Fruit fly (Drosophila melanogaster) whole organism, embryonic: ENCODE data around the gene Chpf.

Experiments used
- ATbp ChIP-seq: fragments of 200-800 bp; sonication (Bioruptor generic); optimal IDR thresholded peaks from 2 replicates; lab custom pipeline; 2017; ENCODE audit warnings: missing biosample characterization, mild to moderate bottlenecking, missing genetic modification characterization, missing genetic modification reagents
- CG1024 ChIP-seq: fragments of 200-800 bp; sonication (Bioruptor generic); IDR thresholded peaks from 2 replicates; pipeline ENCODE4 v1.3.6; 2022; ENCODE audit warnings: missing biosample characterization, missing genetic modification characterization
- CG11504 ChIP-seq: fragments of 200-800 bp; sonication (Bioruptor generic); optimal IDR thresholded peaks from 3 replicates; lab custom pipeline; 2019; ENCODE audit warnings: missing biosample characterization, mild to moderate bottlenecking, missing genetic modification characterization, moderate library complexity
- CG14441 ChIP-seq: fragments of 200-800 bp; sonication (Bioruptor generic); IDR thresholded peaks from 2 replicates; pipeline ENCODE4 v1.3.6; 2022; ENCODE audit warnings: missing biosample characterization, missing genetic modification characterization
- CG16863 ChIP-seq: fragments of 200-800 bp; sonication (Bioruptor generic); optimal IDR thresholded peaks from 3 replicates; lab custom pipeline; 2016; ENCODE audit warnings: missing biosample characterization, missing genetic modification characterization
- CG17802 ChIP-seq: fragments of 200-800 bp; sonication (Bioruptor generic); optimal IDR thresholded peaks from 2 replicates; lab custom pipeline; 2018; ENCODE audit warnings: missing biosample characterization, mild to moderate bottlenecking, missing genetic modification characterization, moderate library complexity
- CG1832 ChIP-seq: fragments of 200-800 bp; sonication (Bioruptor generic); optimal IDR thresholded peaks from 2 replicates; lab custom pipeline; 2017; ENCODE audit warnings: missing biosample characterization, mild to moderate bottlenecking, missing genetic modification characterization, inconsistent platforms
- CG18599 ChIP-seq: fragments of 200-800 bp; sonication (Bioruptor generic); optimal IDR thresholded peaks from 3 replicates; lab custom pipeline; 2017; ENCODE audit warnings: missing biosample characterization, missing genetic modification characterization, mild to moderate bottlenecking, moderate library complexity, missing genetic modification reagents
- CG3163 ChIP-seq: fragments of 200-800 bp; sonication (Bioruptor generic); optimal IDR thresholded peaks from 3 replicates; lab custom pipeline; 2016; ENCODE audit warnings: missing biosample characterization, missing genetic modification characterization
- CG32767 ChIP-seq: fragments of 200-800 bp; sonication (Bioruptor generic); IDR thresholded peaks from 2 replicates; pipeline ENCODE4 v1.3.6; 2022; ENCODE audit warnings: missing biosample characterization, missing genetic modification characterization
- CG34422 ChIP-seq: fragments of 200-800 bp; sonication (Bioruptor generic); IDR thresholded peaks from 3 replicates; pipeline ENCODE4 v1.3.6; 2022; ENCODE audit warnings: missing biosample characterization, missing genetic modification characterization
- CG4404 ChIP-seq: fragments of 200-800 bp; sonication (Bioruptor generic); IDR thresholded peaks from 2 replicates; pipeline ENCODE4 v1.3.6; 2022; ENCODE audit warnings: missing biosample characterization, missing genetic modification characterization
- CG7745 ChIP-seq: fragments of 200-800 bp; sonication (Bioruptor generic); optimal IDR thresholded peaks from 2 replicates; lab custom pipeline; 2018; ENCODE audit warnings: missing biosample characterization, mild to moderate bottlenecking, missing genetic modification characterization, moderate library complexity
- CG9727 ChIP-seq: fragments of 200-800 bp; sonication (Bioruptor generic); optimal IDR thresholded peaks from 3 replicates; lab custom pipeline; 2017; ENCODE audit warnings: missing biosample characterization, mild to moderate bottlenecking, missing genetic modification characterization
- Drgx ChIP-seq: fragments of 200-800 bp; sonication (Bioruptor generic); IDR thresholded peaks from 2 replicates; pipeline ENCODE4 v1.3.6; 2022; ENCODE audit warnings: missing biosample characterization, missing genetic modification characterization
- HHEX ChIP-seq: fragments of 200-800 bp; sonication (Bioruptor generic); optimal IDR thresholded peaks from 3 replicates; lab custom pipeline; 2017; ENCODE audit warnings: missing biosample characterization, mild to moderate bottlenecking, missing genetic modification characterization, missing genetic modification reagents
- Hr78 ChIP-seq, 2 experiments: fragments of 200-800 bp in 1 of 2; fragments of >200 bp in 1 of 2; sonication (Bioruptor generic) in 1 of 2; optimal IDR thresholded peaks; 2 replicates each; lab custom pipeline; 2017 to 2019; ENCODE audit warnings: missing biosample characterization in 2 of 2, missing genetic modification characterization in 2 of 2, mild to moderate bottlenecking in 1 of 2, moderate library complexity in 1 of 2
- NC2β ChIP-seq: fragments of 200-800 bp; sonication (Bioruptor generic); optimal IDR thresholded peaks from 2 replicates; lab custom pipeline; 2016; ENCODE audit warnings: missing biosample characterization, missing genetic modification characterization
- Nf-YB ChIP-seq: fragments of 200-800 bp; sonication (Bioruptor generic); optimal IDR thresholded peaks from 3 replicates; lab custom pipeline; 2019; ENCODE audit warnings: missing biosample characterization, mild to moderate bottlenecking, missing genetic modification characterization, moderate library complexity
- Nf-YC ChIP-seq: fragments of 200-800 bp; optimal IDR thresholded peaks from 3 replicates; lab custom pipeline; 2019; ENCODE audit warnings: missing biosample characterization, mild to moderate bottlenecking, missing genetic modification characterization, moderate library complexity
- Opbp ChIP-seq: fragments of 200-800 bp; sonication (Bioruptor generic); IDR thresholded peaks from 3 replicates; pipeline ENCODE4 v1.3.6; 2022; ENCODE audit warnings: missing biosample characterization, missing genetic modification characterization; ENCODE audit not compliant: partially characterized antibody
- Optix ChIP-seq: fragments of 200-800 bp; sonication (Bioruptor generic); IDR thresholded peaks from 3 replicates; pipeline ENCODE4 v1.3.6; 2022; ENCODE audit warnings: missing biosample characterization, missing genetic modification characterization
- Sry-δ ChIP-seq: fragments of 200-800 bp; sonication (Bioruptor generic); optimal IDR thresholded peaks from 2 replicates; lab custom pipeline; 2016; ENCODE audit warnings: missing biosample characterization, missing genetic modification characterization
- Trl ChIP-seq, 3 experiments: fragments of >200 bp in 2 of 3; fragments of 200-800 bp in 1 of 3; sonication (Bioruptor generic) in 1 of 3; optimal IDR thresholded peaks; 2 replicates in 1 of 3; 3 replicates in 2 of 3; lab custom pipeline; 2016 to 2017; ENCODE audit warnings: missing biosample characterization in 1 of 3, missing genetic modification characterization in 1 of 3
- al ChIP-seq: fragments of 200-800 bp; sonication (Bioruptor generic); IDR thresholded peaks from 2 replicates; pipeline ENCODE4 v1.3.6; 2022; ENCODE audit warnings: missing biosample characterization, missing genetic modification characterization
- amos ChIP-seq: fragments of 200-800 bp; sonication (Bioruptor generic); IDR thresholded peaks from 2 replicates; pipeline ENCODE4 v1.3.6; 2022; ENCODE audit warnings: missing biosample characterization, missing genetic modification characterization; ENCODE audit not compliant: partially characterized antibody
- ase ChIP-seq: fragments of 200-800 bp; sonication (Bioruptor generic); IDR thresholded peaks from 3 replicates; pipeline ENCODE4 v1.3.6; 2022; ENCODE audit warnings: missing biosample characterization, missing genetic modification characterization
- ato ChIP-seq: fragments of 200-800 bp; sonication (Bioruptor generic); IDR thresholded peaks from 2 replicates; pipeline ENCODE4 v1.3.6; 2022; ENCODE audit warnings: missing biosample characterization, missing genetic modification characterization; ENCODE audit not compliant: partially characterized antibody
- cato ChIP-seq: fragments of 200-800 bp; sonication (Bioruptor generic); optimal IDR thresholded peaks from 2 replicates; lab custom pipeline; 2016; ENCODE audit warnings: missing biosample characterization, missing genetic modification characterization, borderline replicate concordance
- chm ChIP-seq: fragments of 200-800 bp; sonication (Bioruptor generic); IDR thresholded peaks from 2 replicates; pipeline ENCODE4 v1.3.6; 2022; ENCODE audit warnings: missing biosample characterization, missing genetic modification characterization
- crol ChIP-seq: fragments of 200-800 bp; sonication (Bioruptor generic); IDR thresholded peaks from 2 replicates; pipeline ENCODE4 v1.3.6; 2022; ENCODE audit warnings: missing biosample characterization, missing genetic modification characterization
- dmrt11E ChIP-seq: fragments of 200-800 bp; sonication (Bioruptor generic); optimal IDR thresholded peaks from 3 replicates; lab custom pipeline; 2018; ENCODE audit warnings: missing biosample characterization, mild to moderate bottlenecking, missing genetic modification characterization, moderate library complexity
- ewg ChIP-seq: fragments of 200-800 bp; sonication (Bioruptor generic); optimal IDR thresholded peaks from 3 replicates; lab custom pipeline; 2017; ENCODE audit warnings: mild to moderate bottlenecking, missing biosample characterization, missing genetic modification reagents, missing genetic modification characterization
- her ChIP-seq: fragments of 200-800 bp; sonication (Bioruptor generic); optimal IDR thresholded peaks from 2 replicates; lab custom pipeline; 2016; ENCODE audit warnings: missing biosample characterization, missing genetic modification characterization
- jumu ChIP-seq: fragments of 200-800 bp; sonication (Bioruptor generic); optimal IDR thresholded peaks from 3 replicates; lab custom pipeline; 2016; ENCODE audit warnings: missing biosample characterization, missing genetic modification characterization
- kni ChIP-seq: fragments of 200-800 bp; sonication (Bioruptor generic); optimal IDR thresholded peaks from 3 replicates; lab custom pipeline; 2017; ENCODE audit warnings: mild to moderate bottlenecking, missing biosample characterization, missing genetic modification reagents, missing genetic modification characterization
- nmo ChIP-seq: fragments of 200-800 bp; sonication (Bioruptor generic); optimal IDR thresholded peaks from 2 replicates; lab custom pipeline; 2018; ENCODE audit warnings: missing biosample characterization, mild to moderate bottlenecking, missing genetic modification characterization, moderate library complexity
- otp ChIP-seq: fragments of 200-800 bp; sonication (Bioruptor generic); IDR thresholded peaks from 3 replicates; pipeline ENCODE4, ENCODE4 v1.3.6; 2022; ENCODE audit warnings: missing biosample characterization, missing genetic modification characterization
- pb ChIP-seq: fragments of 200-800 bp; sonication (Bioruptor generic); optimal IDR thresholded peaks from 3 replicates; lab custom pipeline; 2016; ENCODE audit warnings: missing biosample characterization, missing genetic modification characterization
- prd ChIP-seq, 3 experiments: fragments of >200 bp in 2 of 3; fragments of 200-800 bp in 1 of 3; sonication (Bioruptor generic) in 1 of 3; optimal IDR thresholded peaks in 2 of 3; IDR thresholded peaks in 1 of 3; 2 replicates in 2 of 3; 3 replicates in 1 of 3; pipeline versions ENCODE4 v1.3.6 to Lab custom; 2017 to 2022; ENCODE audit warnings: missing biosample characterization in 1 of 3, missing genetic modification characterization in 1 of 3
- pzg ChIP-seq: fragments of 200-800 bp; sonication (Bioruptor generic); optimal IDR thresholded peaks from 3 replicates; lab custom pipeline; 2018; ENCODE audit warnings: missing biosample characterization, mild to moderate bottlenecking, missing genetic modification characterization, moderate library complexity
- sens ChIP-seq: fragments of 200-800 bp; sonication (Bioruptor generic); peaks from one replicate; lab custom pipeline; 2016; ENCODE audit warnings: missing biosample characterization, missing genetic modification characterization
- sqz ChIP-seq: fragments of 200-800 bp; sonication (Bioruptor generic); optimal IDR thresholded peaks from 3 replicates; lab custom pipeline; 2018; ENCODE audit warnings: missing biosample characterization, mild to moderate bottlenecking, missing genetic modification characterization
- tin ChIP-seq: fragments of 200-800 bp; sonication (Bioruptor generic); optimal IDR thresholded peaks from 3 replicates; lab custom pipeline; 2016; ENCODE audit warnings: missing biosample characterization, missing genetic modification characterization
- unc-4 ChIP-seq: fragments of 200-800 bp; sonication (Bioruptor generic); IDR thresholded peaks from 2 replicates; pipeline ENCODE4 v1.3.6; 2022; ENCODE audit warnings: missing biosample characterization, missing genetic modification characterization; ENCODE audit not compliant: partially characterized antibody
- unpg ChIP-seq: fragments of 200-800 bp; sonication (Bioruptor generic); optimal IDR thresholded peaks from 3 replicates; lab custom pipeline; 2018; ENCODE audit warnings: missing biosample characterization, mild to moderate bottlenecking, missing genetic modification characterization, moderate library complexity

The Chpf gene

dm6 chrX:13127973-13128749 lies 15.9 kb upstream of the Chpf start (continued):
- 0 out of 2 replicates have a peak, but pooled peaks have one; percentile 57 for TF ChIP-seq chm (GFP tag; lab: Robert Waterston, UW)
- TF ChIP-seq otp (GFP tag; lab: Robert Waterston, UW), result peak; percentile 45; the same call in 1 of the 3 replicates
- TF ChIP-seq CG1024 (GFP tag; lab: Robert Waterston, UW), result peak; percentile 40; the same call in 1 of the 2 replicates
- TF ChIP-seq nmo (GFP tag; lab: Kevin White, UChicago), result peak; percentile 16
- peak; percentile 28 for TF ChIP-seq unpg (GFP tag; lab: Kevin White, UChicago)
- TF ChIP-seq cato, result peak; percentile 22
- no peak for TF ChIP-seq al (GFP tag; lab: Robert Waterston, UW)
- no peak for TF ChIP-seq her
- peak; percentile 23 for TF ChIP-seq CG11504 (tag; lab: Kevin White, UChicago)
- TF ChIP-seq ATbp (GFP tag; lab: Kevin White, UChicago), result peak; percentile 37
- TF ChIP-seq HHEX, result no peak
- TF ChIP-seq CG9727 (GFP tag; lab: Kevin White, UChicago), result peak; percentile 11
- TF ChIP-seq amos (GFP tag; lab: Robert Waterston, UW), result no peak
- peak; percentile 28 for TF ChIP-seq CG3163 (GFP tag; lab: Kevin White, UChicago)
- no peak for TF ChIP-seq Nf-YB
- no peak for TF ChIP-seq CG4404
- peak; percentile 49 for TF ChIP-seq tin (GFP tag; lab: Kevin White, UChicago)
- peak; percentile 63 for TF ChIP-seq sqz (GFP tag; lab: Kevin White, UChicago)
- TF ChIP-seq CG1832 (GFP tag; lab: Kevin White, UChicago), result peak; percentile 74
- TF ChIP-seq CG7745 (tag; lab: Kevin White, UChicago), result no peak
- TF ChIP-seq crol (GFP tag; lab: Robert Waterston, UW), result peak; percentile 89
- peak; percentile 18; the same call in 1 of the 2 replicates for TF ChIP-seq ato (GFP tag; lab: Robert Waterston, UW)
- TF ChIP-seq dmrt11E (tag; lab: Kevin White, UChicago), result peak; percentile 21
- TF ChIP-seq pb (GFP tag; lab: Kevin White, UChicago), result peak; percentile 35
- peak; percentile 95 for TF ChIP-seq sens (GFP tag; lab: Kevin White, UChicago)
- peak; percentile 66 for TF ChIP-seq CG16863 (GFP tag; lab: Kevin White, UChicago)
- no peak for TF ChIP-seq CG18599 (GFP tag; lab: Kevin White, UChicago)
- TF ChIP-seq prd (optimal IDR thresholded peaks at IDR 0.05; lab: Kevin White, UChicago), result no peak
- peak; percentile 43; the same call in 1 of the 3 replicates for TF ChIP-seq prd (GFP tag; IDR thresholded peaks at IDR 0.05; lab: Robert Waterston, UW)
- TF ChIP-seq ewg (GFP tag; lab: Kevin White, UChicago), result peak; percentile 23
- peak; percentile 40 for TF ChIP-seq kni (GFP tag; lab: Kevin White, UChicago)
- TF ChIP-seq Trl (optimal IDR thresholded peaks at IDR 0.05; lab: Kevin White, UChicago), result peak in 1 of 2 experiments; percentile 20
- TF ChIP-seq Trl (GFP tag; optimal IDR thresholded peaks at IDR 0.05; lab: Kevin White, UChicago), result peak; percentile 1
- TF ChIP-seq CG32767 (GFP tag; lab: Robert Waterston, UW), result no peak
- peak; percentile 47; the same call in 1 of the 3 replicates for TF ChIP-seq Opbp (GFP tag; lab: Robert Waterston, UW)
- peak; percentile 47; the same call in 1 of the 2 replicates for TF ChIP-seq Drgx
- no peak for TF ChIP-seq Sry-δ
- peak; percentile 16 for TF ChIP-seq CG17802 (tag; lab: Kevin White, UChicago)
- TF ChIP-seq NC2β (GFP tag; lab: Kevin White, UChicago), result peak; percentile 51
- peak in 1 of 2 experiments; percentile 4 for TF ChIP-seq Hr78 (GFP tag; optimal IDR thresholded peaks at IDR 0.05; lab: Kevin White, UChicago)
- 0 out of 3 replicates have a peak, but pooled peaks have one; percentile 37 for TF ChIP-seq Optix (GFP tag; lab: Robert Waterston, UW)
- 0 out of 2 replicates have a peak, but pooled peaks have one; percentile 20 for TF ChIP-seq CG14441 (GFP tag; lab: Robert Waterston, UW)
- peak; percentile 40 for TF ChIP-seq jumu
- TF ChIP-seq pzg (GFP tag; lab: Kevin White, UChicago), result no peak
- TF ChIP-seq unc-4, result no peak
- TF ChIP-seq CG34422, result 0 out of 3 replicates have a peak, but pooled peaks have one; percentile 39
- TF ChIP-seq Nf-YC (tag; lab: Kevin White, UChicago), result no peak
- TF ChIP-seq ase (GFP tag; lab: Robert Waterston, UW), result peak; percentile 46; the same call in 1 of the 3 replicates
